Fruit fly (Drosophila melanogaster): ENCODE data around the gene Cat.

DNA sequence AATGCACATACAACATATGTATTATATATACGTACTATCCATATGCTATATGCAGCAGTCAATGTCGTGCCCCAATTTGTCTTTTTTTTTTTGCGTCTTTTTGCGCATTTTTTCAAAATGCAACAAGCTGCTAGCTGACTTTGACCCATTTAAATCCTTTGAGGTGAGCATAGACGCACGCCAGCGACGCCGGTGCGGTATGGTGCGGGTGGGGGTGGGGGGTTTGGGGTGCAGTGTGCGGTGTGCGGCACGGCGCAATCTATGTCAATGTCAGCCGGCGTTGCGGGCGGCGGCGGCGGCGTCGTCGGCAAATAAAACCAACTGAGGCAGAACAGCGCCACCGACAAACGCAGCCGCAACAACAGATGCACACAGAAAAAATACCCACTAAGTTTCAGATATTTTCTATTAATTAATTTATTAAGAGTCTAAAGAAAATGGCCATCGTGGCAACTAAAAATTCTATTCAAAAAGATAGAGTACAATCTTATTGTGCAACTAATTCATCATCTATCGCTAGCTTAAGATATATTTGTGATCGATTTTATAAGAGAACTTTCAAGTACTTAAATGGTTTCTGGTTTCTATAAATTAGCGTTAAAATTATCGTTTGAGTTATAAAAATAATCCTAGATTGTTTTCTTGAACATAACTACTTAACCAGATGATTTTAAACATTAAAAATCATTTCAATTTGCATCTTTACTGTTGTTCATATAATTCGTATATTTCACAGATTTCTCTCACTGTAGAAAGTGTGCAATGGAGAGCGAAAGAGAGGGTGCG, 27.2 kb upstream of the Cat start:
- TF ChIP-seq esn (GFP tag; optimal IDR thresholded peaks at IDR 0.05) (no peak), CG11762 (GFP tag; optimal IDR thresholded peaks at IDR 0.05; ENCODE audit: insufficient read depth) (peak; percentile 6), Ets21C (GFP tag; optimal IDR thresholded peaks at IDR 0.05) (no peak), CG8319 (GFP tag; optimal IDR thresholded peaks at IDR 0.05) (no peak), CG3919 (GFP tag; optimal IDR thresholded peaks at IDR 0.05) (no peak), Lpt (GFP tag; optimal IDR thresholded peaks at IDR 0.05) (no peak), Gug (GFP tag; IDR thresholded peaks at IDR 0.05) (no peak), CG31627 (GFP tag; optimal IDR thresholded peaks at IDR 0.05) (no peak), Blimp-1 (GFP tag; optimal IDR thresholded peaks at IDR 0.05) (no peak)
